Fruit fly (Drosophila melanogaster) whole organism, embryonic: ENCODE measurements around the gene CG5850.

Source experiments
- Adf1 ChIP-seq: fragments of 200-800 bp; sonication (Bioruptor generic); IDR thresholded peaks from 2 replicates; pipeline ENCODE4 v1.3.6; 2022; ENCODE audit warnings: missing biosample characterization, missing genetic modification characterization
- Blimp-1 ChIP-seq: fragments of 200-800 bp; sonication (Bioruptor generic); optimal IDR thresholded peaks from 3 replicates; lab custom pipeline; 2018; ENCODE audit warnings: missing biosample characterization, missing genetic modification characterization, mild to moderate bottlenecking, moderate library complexity, missing genetic modification reagents
- BtbVII ChIP-seq: fragments of 200-800 bp; sonication (Bioruptor generic); optimal IDR thresholded peaks from 3 replicates; lab custom pipeline; 2017; ENCODE audit warnings: missing biosample characterization, mild to moderate bottlenecking, missing genetic modification characterization
- CG12769 ChIP-seq: fragments of 200-800 bp; sonication (Bioruptor generic); optimal IDR thresholded peaks from 2 replicates; lab custom pipeline; 2019; ENCODE audit warnings: missing biosample characterization, mild to moderate bottlenecking, missing genetic modification characterization, moderate library complexity
- CG12942 ChIP-seq: fragments of 200-800 bp; sonication (Bioruptor generic); optimal IDR thresholded peaks from 3 replicates; lab custom pipeline; 2016; ENCODE audit warnings: missing biosample characterization, missing genetic modification characterization
- CG14050 ChIP-seq: fragments of 200-800 bp; sonication (Bioruptor generic); IDR thresholded peaks from 3 replicates; pipeline ENCODE4 v1.3.6; 2022; ENCODE audit warnings: missing biosample characterization, missing genetic modification characterization
- CG15011 ChIP-seq: fragments of 200-800 bp; sonication (Bioruptor generic); optimal IDR thresholded peaks from 3 replicates; lab custom pipeline; 2018; ENCODE audit warnings: missing biosample characterization, mild to moderate bottlenecking, missing genetic modification characterization
- CG15479 ChIP-seq: fragments of 200-800 bp; sonication (Bioruptor generic); optimal IDR thresholded peaks from 3 replicates; lab custom pipeline; 2019; ENCODE audit warnings: missing biosample characterization, mild to moderate bottlenecking, missing genetic modification characterization, moderate library complexity
- CG17385 ChIP-seq: fragments of 200-800 bp; sonication (Bioruptor generic); optimal IDR thresholded peaks from 3 replicates; lab custom pipeline; 2018; ENCODE audit warnings: missing biosample characterization, mild to moderate bottlenecking, missing genetic modification characterization
- CG1832 ChIP-seq: fragments of 200-800 bp; sonication (Bioruptor generic); optimal IDR thresholded peaks from 2 replicates; lab custom pipeline; 2017; ENCODE audit warnings: missing biosample characterization, mild to moderate bottlenecking, missing genetic modification characterization, inconsistent platforms
- CG18619 ChIP-seq: fragments of 200-800 bp; sonication (Bioruptor generic); optimal IDR thresholded peaks from 3 replicates; lab custom pipeline; 2017; ENCODE audit warnings: missing biosample characterization, mild to moderate bottlenecking, missing genetic modification characterization
- CG2678 ChIP-seq: fragments of 200-800 bp; sonication (Bioruptor generic); optimal IDR thresholded peaks from 3 replicates; lab custom pipeline; 2019; ENCODE audit warnings: missing biosample characterization, mild to moderate bottlenecking, missing genetic modification characterization, moderate library complexity
- CG31388 ChIP-seq: fragments of 200-800 bp; sonication (Bioruptor generic); optimal IDR thresholded peaks from 2 replicates; lab custom pipeline; 2016; ENCODE audit warnings: missing biosample characterization, missing genetic modification characterization
- CG34422 ChIP-seq: fragments of 200-800 bp; sonication (Bioruptor generic); IDR thresholded peaks from 3 replicates; pipeline ENCODE4 v1.3.6; 2022; ENCODE audit warnings: missing biosample characterization, missing genetic modification characterization
- CG3726 ChIP-seq: fragments of 200-800 bp; sonication (Bioruptor generic); IDR thresholded peaks from 3 replicates; pipeline ENCODE4, ENCODE4 v1.3.6; 2022; ENCODE audit warnings: missing biosample characterization, missing genetic modification characterization
- CG4404 ChIP-seq: fragments of 200-800 bp; sonication (Bioruptor generic); IDR thresholded peaks from 2 replicates; pipeline ENCODE4 v1.3.6; 2022; ENCODE audit warnings: missing biosample characterization, missing genetic modification characterization
- CG6654 ChIP-seq: fragments of 200-800 bp; sonication (Bioruptor generic); optimal IDR thresholded peaks from 2 replicates; lab custom pipeline; 2017; ENCODE audit warnings: missing biosample characterization, mild to moderate bottlenecking, missing genetic modification characterization
- CG8924 ChIP-seq: fragments of 200-800 bp; optimal IDR thresholded peaks from 3 replicates; lab custom pipeline; 2019; ENCODE audit warnings: missing biosample characterization, mild to moderate bottlenecking, missing genetic modification characterization, moderate library complexity
- D19B ChIP-seq: fragments of 200-800 bp; sonication (Bioruptor generic); optimal IDR thresholded peaks from 2 replicates; lab custom pipeline; 2017; ENCODE audit warnings: missing biosample characterization, mild to moderate bottlenecking, missing genetic modification characterization
- GATAe ChIP-seq: fragments of 200-800 bp; sonication (Bioruptor generic); conservative IDR thresholded peaks from 2 replicates; pipeline ENCODE4 v1.3.6; 2022; ENCODE audit warnings: missing biosample characterization, missing genetic modification characterization
- HmgD ChIP-seq: fragments of 200-800 bp; sonication (Bioruptor generic); optimal IDR thresholded peaks from 3 replicates; lab custom pipeline; 2016; ENCODE audit warnings: missing biosample characterization, missing genetic modification characterization
- Hmr ChIP-seq: fragments of 200-800 bp; sonication (Bioruptor generic); optimal IDR thresholded peaks from 3 replicates; lab custom pipeline; 2017; ENCODE audit warnings: mild to moderate bottlenecking, missing biosample characterization, missing genetic modification reagents, missing genetic modification characterization
- Nf-YC ChIP-seq: fragments of 200-800 bp; optimal IDR thresholded peaks from 3 replicates; lab custom pipeline; 2019; ENCODE audit warnings: missing biosample characterization, mild to moderate bottlenecking, missing genetic modification characterization, moderate library complexity
- PHDP ChIP-seq: fragments of 200-800 bp; sonication (Bioruptor generic); optimal IDR thresholded peaks from 3 replicates; lab custom pipeline; 2018; ENCODE audit warnings: missing biosample characterization, mild to moderate bottlenecking, missing genetic modification characterization, moderate library complexity
- Scr ChIP-seq: fragments of 200-800 bp; sonication (Bioruptor generic); IDR thresholded peaks from 2 replicates; pipeline ENCODE4 v1.3.6; 2022; ENCODE audit warnings: missing biosample characterization, missing genetic modification characterization; ENCODE audit not compliant: partially characterized antibody
- Sry-δ ChIP-seq: fragments of 200-800 bp; sonication (Bioruptor generic); optimal IDR thresholded peaks from 2 replicates; lab custom pipeline; 2016; ENCODE audit warnings: missing biosample characterization, missing genetic modification characterization
- Ssrp ChIP-seq: fragments of 200-800 bp; sonication (Bioruptor generic); optimal IDR thresholded peaks from 2 replicates; lab custom pipeline; 2018; ENCODE audit warnings: missing biosample characterization, mild to moderate bottlenecking, missing genetic modification characterization, moderate library complexity
- TFAM ChIP-seq: fragments of 200-800 bp; sonication (Bioruptor generic); optimal IDR thresholded peaks from 2 replicates; lab custom pipeline; 2017; ENCODE audit warnings: missing biosample characterization, missing genetic modification characterization, inconsistent platforms
- YL-1 ChIP-seq: fragments of 200-800 bp; sonication (Bioruptor generic); optimal IDR thresholded peaks from 3 replicates; lab custom pipeline; 2017; ENCODE audit warnings: missing biosample characterization, mild to moderate bottlenecking, missing genetic modification characterization
- abd-A ChIP-seq: fragments of 200-800 bp; sonication (Bioruptor generic); optimal IDR thresholded peaks from 3 replicates; lab custom pipeline; 2019; ENCODE audit warnings: missing biosample characterization, mild to moderate bottlenecking, missing genetic modification characterization, moderate library complexity
- ase ChIP-seq: fragments of 200-800 bp; sonication (Bioruptor generic); IDR thresholded peaks from 3 replicates; pipeline ENCODE4 v1.3.6; 2022; ENCODE audit warnings: missing biosample characterization, missing genetic modification characterization
- bbx ChIP-seq: fragments of 200-800 bp; sonication (Bioruptor generic); IDR thresholded peaks from 2 replicates; pipeline ENCODE4 v1.3.6; 2022; ENCODE audit warnings: missing biosample characterization, missing genetic modification characterization; ENCODE audit not compliant: partially characterized antibody
- chinmo ChIP-seq: fragments of 200-800 bp; sonication (Bioruptor generic); IDR thresholded peaks from 4 replicates; pipeline ENCODE4 v1.3.6; 2022; ENCODE audit warnings: missing biosample characterization, missing genetic modification characterization; ENCODE audit not compliant: partially characterized antibody
- danr ChIP-seq: fragments of 200-800 bp; sonication (Bioruptor generic); IDR thresholded peaks from 2 replicates; pipeline ENCODE4 v1.3.6; 2022; ENCODE audit warnings: missing biosample characterization, missing genetic modification characterization
- disco-r ChIP-seq: fragments of 200-800 bp; sonication (Bioruptor generic); optimal IDR thresholded peaks from 2 replicates; lab custom pipeline; 2016; ENCODE audit warnings: missing biosample characterization, missing genetic modification characterization
- dysf ChIP-seq: fragments of 200-800 bp; sonication (Bioruptor generic); IDR thresholded peaks from 3 replicates; pipeline ENCODE4 v1.3.6; 2022; ENCODE audit warnings: missing biosample characterization, missing genetic modification characterization
- ham ChIP-seq: fragments of 200-800 bp; sonication (Bioruptor generic); IDR thresholded peaks from 2 replicates; pipeline ENCODE4 v1.3.6; 2022; ENCODE audit warnings: missing biosample characterization, missing genetic modification characterization
- hkb ChIP-seq, 2 experiments: fragments of 200-800 bp in 1 of 2; fragments of >200 bp in 1 of 2; sonication (Bioruptor generic) in 1 of 2; IDR thresholded peaks in 1 of 2; optimal IDR thresholded peaks in 1 of 2; 2 replicates each; pipeline versions ENCODE4 v1.3.6 to Lab custom; 2017 to 2022; ENCODE audit warnings: missing biosample characterization in 1 of 2, missing genetic modification characterization in 1 of 2
- knrl ChIP-seq: fragments of 200-800 bp; sonication (Bioruptor generic); IDR thresholded peaks from 3 replicates; pipeline ENCODE4 v1.3.6; 2022; ENCODE audit warnings: missing biosample characterization, missing genetic modification characterization; ENCODE audit not compliant: partially characterized antibody
- mld ChIP-seq: fragments of 200-800 bp; sonication (Bioruptor generic); IDR thresholded peaks from 3 replicates; pipeline ENCODE4 v1.3.6; 2022; ENCODE audit warnings: missing biosample characterization, missing genetic modification characterization; ENCODE audit not compliant: partially characterized antibody
- nau ChIP-seq: fragments of 200-800 bp; sonication (Bioruptor generic); optimal IDR thresholded peaks from 3 replicates; lab custom pipeline; 2017; ENCODE audit warnings: missing biosample characterization, mild to moderate bottlenecking, missing genetic modification characterization, missing genetic modification reagents
- odd ChIP-seq: fragments of 200-800 bp; sonication (Bioruptor generic); optimal IDR thresholded peaks from 2 replicates; lab custom pipeline; 2017; ENCODE audit warnings: missing biosample characterization, mild to moderate bottlenecking, missing genetic modification characterization
- otp ChIP-seq: fragments of 200-800 bp; sonication (Bioruptor generic); IDR thresholded peaks from 3 replicates; pipeline ENCODE4, ENCODE4 v1.3.6; 2022; ENCODE audit warnings: missing biosample characterization, missing genetic modification characterization
- sc ChIP-seq, 3 experiments: fragments of >200 bp in 2 of 3; fragments of 200-800 bp in 1 of 3; sonication (Bioruptor generic) in 1 of 3; optimal IDR thresholded peaks; 2 replicates in 2 of 3; 3 replicates in 1 of 3; lab custom pipeline; 2017; ENCODE audit warnings: mild to moderate bottlenecking in 1 of 3, missing biosample characterization in 1 of 3, missing genetic modification characterization in 1 of 3, missing genetic modification reagents in 1 of 3
- sens-2 ChIP-seq: fragments of 200-800 bp; sonication (Bioruptor generic); IDR thresholded peaks from 2 replicates; pipeline ENCODE4 v1.3.6; 2022; ENCODE audit warnings: missing biosample characterization, missing genetic modification characterization
- ssp ChIP-seq: fragments of 200-800 bp; sonication (Bioruptor generic); IDR thresholded peaks from 2 replicates; pipeline ENCODE4 v1.3.6; 2022; ENCODE audit warnings: missing biosample characterization, missing genetic modification characterization
- wor ChIP-seq: fragments of 200-800 bp; sonication (Bioruptor generic); IDR thresholded peaks from 2 replicates; pipeline ENCODE4 v1.3.6; 2022; ENCODE audit warnings: missing biosample characterization, missing genetic modification characterization

CG5850 gene

dm6 chr2L:9915011-9915850, 48.5 kb downstream of the CG5850 start, which contains the start of gene yip2 (continued):
- no peak; the same call in 1 of the 2 replicates for TF ChIP-seq bbx (GFP tag; lab: Robert Waterston, UW)
- no peak for TF ChIP-seq sc (optimal IDR thresholded peaks at IDR 0.05; lab: Kevin White, UChicago)
- TF ChIP-seq sc (GFP tag; optimal IDR thresholded peaks at IDR 0.05; lab: Kevin White, UChicago), result no peak
- TF ChIP-seq disco-r, result no peak
- TF ChIP-seq CG12942 (GFP tag; lab: Kevin White, UChicago), result peak; percentile 34
- TF ChIP-seq knrl (GFP tag; lab: Robert Waterston, UW), result no peak
- TF ChIP-seq CG18619 (GFP tag; lab: Kevin White, UChicago), result peak; percentile 41
- no peak for TF ChIP-seq CG15011 (GFP tag; lab: Kevin White, UChicago)
- TF ChIP-seq PHDP (tag; lab: Kevin White, UChicago), result peak; percentile 71
- TF ChIP-seq dysf, result peak; percentile 67; the same call in 1 of the 3 replicates
- TF ChIP-seq CG31388 (GFP tag; lab: Kevin White, UChicago), result no peak
- TF ChIP-seq Adf1 (GFP tag; lab: Robert Waterston, UW), result peak; percentile 38; the same call in 1 of the 2 replicates
- no peak for TF ChIP-seq abd-A (tag; lab: Kevin White, UChicago)
- TF ChIP-seq nau, result peak; percentile 74
- peak; percentile 53; the same call in 1 of the 3 replicates for TF ChIP-seq otp (GFP tag; lab: Robert Waterston, UW)
- TF ChIP-seq CG8924 (tag; lab: Kevin White, UChicago), result peak; percentile 66
- TF ChIP-seq CG6654 (GFP tag; lab: Kevin White, UChicago), result no peak
- peak; percentile 72 for TF ChIP-seq Hmr (GFP tag; lab: Kevin White, UChicago)
- TF ChIP-seq CG17385 (GFP tag; lab: Kevin White, UChicago), result peak; percentile 69
- TF ChIP-seq odd (GFP tag; lab: Kevin White, UChicago), result peak; percentile 62
- TF ChIP-seq mld (GFP tag; lab: Robert Waterston, UW), result 0 out of 3 replicates have a peak, but pooled peaks have one; percentile 33
- TF ChIP-seq ham (GFP tag; lab: Robert Waterston, UW), result no peak
- peak; percentile 40 for TF ChIP-seq D19B
- no peak for TF ChIP-seq danr (GFP tag; lab: Robert Waterston, UW)
- no peak for TF ChIP-seq ssp (GFP tag; lab: Robert Waterston, UW)
- TF ChIP-seq ase (GFP tag; lab: Robert Waterston, UW), result peak; percentile 49; the same call in 1 of the 3 replicates
- TF ChIP-seq CG1832 (GFP tag; lab: Kevin White, UChicago), result no peak
- TF ChIP-seq TFAM (GFP tag; lab: Kevin White, UChicago), result no peak
- no peak for TF ChIP-seq Sry-δ (GFP tag; lab: Kevin White, UChicago)
- no peak for TF ChIP-seq CG3726 (GFP tag; lab: Robert Waterston, UW)
- TF ChIP-seq sens-2 (GFP tag; lab: Robert Waterston, UW), result peak; percentile 45; the same call in 1 of the 2 replicates
- TF ChIP-seq Nf-YC (tag; lab: Kevin White, UChicago), result peak; percentile 67
- TF ChIP-seq YL-1 (GFP tag; lab: Kevin White, UChicago), result peak; percentile 52
- TF ChIP-seq GATAe, result no peak
- peak; percentile 55; the same call in 1 of the 3 replicates for TF ChIP-seq CG34422 (GFP tag; lab: Robert Waterston, UW)
- peak; percentile 74 for TF ChIP-seq CG12769 (tag; lab: Kevin White, UChicago)
- peak; percentile 94 for TF ChIP-seq chinmo (GFP tag; lab: Robert Waterston, UW)
- TF ChIP-seq hkb (optimal IDR thresholded peaks at IDR 0.05; lab: Kevin White, UChicago), result no peak
- TF ChIP-seq hkb (GFP tag; IDR thresholded peaks at IDR 0.05; lab: Robert Waterston, UW), result peak; percentile 76
- TF ChIP-seq HmgD, result no peak
- TF ChIP-seq wor (GFP tag; lab: Robert Waterston, UW), result no peak
- TF ChIP-seq CG15479 (GFP tag; lab: Kevin White, UChicago), result no peak
- peak; percentile 42 for TF ChIP-seq Blimp-1
- TF ChIP-seq CG14050 (GFP tag; lab: Robert Waterston, UW), result peak; percentile 47; the same call in 1 of the 3 replicates
- peak; percentile 29 for TF ChIP-seq Ssrp
- TF ChIP-seq CG2678 (tag; lab: Kevin White, UChicago), result peak; percentile 68
- no peak for TF ChIP-seq CG4404
- peak; percentile 71 for TF ChIP-seq BtbVII (GFP tag; lab: Kevin White, UChicago)
- no peak for TF ChIP-seq Scr (GFP tag; lab: Robert Waterston, UW)
